Fruit fly (Drosophila melanogaster) whole organism, embryonic: ENCODE data around the gene Cip4.

Experiments used
- CG1024 ChIP-seq: fragments of 200-800 bp; sonication (Bioruptor generic); IDR thresholded peaks from 2 replicates; pipeline ENCODE4 v1.3.6; 2022; ENCODE audit warnings: missing biosample characterization, missing genetic modification characterization
- CG10267 ChIP-seq: fragments of 200-800 bp; sonication (Bioruptor generic); optimal IDR thresholded peaks from 2 replicates; lab custom pipeline; 2018; ENCODE audit warnings: missing biosample characterization, mild to moderate bottlenecking, missing genetic modification characterization, moderate library complexity
- CG10274 ChIP-seq: fragments of 200-800 bp; sonication (Bioruptor generic); optimal IDR thresholded peaks from 3 replicates; lab custom pipeline; 2017; ENCODE audit warnings: missing biosample characterization, mild to moderate bottlenecking, missing genetic modification characterization
- CG10321 ChIP-seq: fragments of 200-800 bp; sonication (Bioruptor generic); IDR thresholded peaks from 2 replicates; pipeline ENCODE4 v1.3.6; 2022; ENCODE audit warnings: missing biosample characterization, missing genetic modification characterization
- CG10366 ChIP-seq: fragments of 200-800 bp; sonication (Bioruptor generic); IDR thresholded peaks from 2 replicates; pipeline ENCODE4 v1.3.6; 2022; ENCODE audit warnings: missing biosample characterization, missing genetic modification characterization
- CG10543 ChIP-seq: fragments of 200-800 bp; sonication (Bioruptor generic); optimal IDR thresholded peaks from 3 replicates; lab custom pipeline; 2017; ENCODE audit warnings: missing biosample characterization, mild to moderate bottlenecking, missing genetic modification characterization, moderate library complexity
- CG11247 ChIP-seq: fragments of 200-800 bp; sonication (Bioruptor generic); IDR thresholded peaks from 2 replicates; pipeline ENCODE4 v1.3.6; 2022; ENCODE audit warnings: missing biosample characterization, missing genetic modification characterization
- CG11504 ChIP-seq: fragments of 200-800 bp; sonication (Bioruptor generic); optimal IDR thresholded peaks from 3 replicates; lab custom pipeline; 2019; ENCODE audit warnings: missing biosample characterization, mild to moderate bottlenecking, missing genetic modification characterization, moderate library complexity
- CG12744 ChIP-seq: fragments of 200-800 bp; sonication (Bioruptor generic); optimal IDR thresholded peaks from 2 replicates; lab custom pipeline; 2016; ENCODE audit warnings: missing biosample characterization, missing genetic modification characterization
- CG13894 ChIP-seq: fragments of 200-800 bp; sonication (Bioruptor generic); optimal IDR thresholded peaks from 3 replicates; lab custom pipeline; 2018; ENCODE audit warnings: missing biosample characterization, mild to moderate bottlenecking, missing genetic modification characterization, moderate library complexity
- CG14710 ChIP-seq: fragments of 200-800 bp; sonication (Bioruptor generic); optimal IDR thresholded peaks from 3 replicates; lab custom pipeline; 2019; ENCODE audit warnings: missing biosample characterization, mild to moderate bottlenecking, missing genetic modification characterization, moderate library complexity
- CG14860 ChIP-seq: fragments of 200-800 bp; sonication (Bioruptor generic); IDR thresholded peaks from 3 replicates; pipeline ENCODE4 v1.3.6; 2022; ENCODE audit warnings: missing biosample characterization, missing genetic modification characterization; ENCODE audit not compliant: partially characterized antibody
- CG1529 ChIP-seq: fragments of 200-800 bp; sonication (Bioruptor generic); optimal IDR thresholded peaks from 3 replicates; lab custom pipeline; 2018; ENCODE audit warnings: missing biosample characterization, missing genetic modification characterization
- CG17359 ChIP-seq: fragments of 200-800 bp; sonication (Bioruptor generic); optimal IDR thresholded peaks from 3 replicates; lab custom pipeline; 2018; ENCODE audit warnings: missing biosample characterization, mild to moderate bottlenecking, missing genetic modification characterization, moderate library complexity
- CG17385 ChIP-seq: fragments of 200-800 bp; sonication (Bioruptor generic); optimal IDR thresholded peaks from 3 replicates; lab custom pipeline; 2018; ENCODE audit warnings: missing biosample characterization, mild to moderate bottlenecking, missing genetic modification characterization
- CG17612 ChIP-seq: fragments of 200-800 bp; sonication (Bioruptor generic); IDR thresholded peaks from 2 replicates; pipeline ENCODE4 v1.3.6; 2022; ENCODE audit warnings: missing biosample characterization, missing genetic modification characterization
- CG4328 ChIP-seq: fragments of 200-800 bp; sonication (Bioruptor generic); optimal IDR thresholded peaks from 3 replicates; lab custom pipeline; 2017; ENCODE audit warnings: missing biosample characterization, missing genetic modification reagents, missing genetic modification characterization
- CG4730 ChIP-seq: fragments of 200-800 bp; sonication (Bioruptor generic); IDR thresholded peaks from 2 replicates; pipeline ENCODE4 v1.3.6; 2022; ENCODE audit warnings: missing biosample characterization, missing genetic modification characterization
- CG9817 ChIP-seq: fragments of 200-800 bp; sonication (Bioruptor generic); optimal IDR thresholded peaks from 2 replicates; lab custom pipeline; 2018; ENCODE audit warnings: missing biosample characterization, mild to moderate bottlenecking, missing genetic modification characterization, moderate library complexity
- CrebB ChIP-seq: fragments of 200-800 bp; sonication (Bioruptor generic); optimal IDR thresholded peaks from 3 replicates; lab custom pipeline; 2018; ENCODE audit warnings: missing biosample characterization, mild to moderate bottlenecking, missing genetic modification characterization
- Dfd ChIP-seq, 2 experiments: fragments of >200 bp; optimal IDR thresholded peaks; 2 replicates each; lab custom pipeline; 2017; ENCODE audit warnings: missing biosample characterization in 2 of 2, missing genetic modification characterization in 2 of 2
- Eip74EF ChIP-seq, 2 experiments: fragments of 200-800 bp in 1 of 2; fragments of >200 bp in 1 of 2; sonication (Bioruptor generic) in 1 of 2; optimal IDR thresholded peaks; 2 replicates each; lab custom pipeline; 2017 to 2019; ENCODE audit warnings: missing biosample characterization in 2 of 2, missing genetic modification characterization in 2 of 2, mild to moderate bottlenecking in 1 of 2, moderate library complexity in 1 of 2
- Ets97D ChIP-seq: fragments of 200-800 bp; sonication (Bioruptor generic); optimal IDR thresholded peaks from 3 replicates; lab custom pipeline; 2016; ENCODE audit warnings: missing biosample characterization, missing genetic modification characterization
- Fer1 ChIP-seq: fragments of 200-800 bp; sonication (Bioruptor generic); optimal IDR thresholded peaks from 2 replicates; lab custom pipeline; 2017; ENCODE audit warnings: missing biosample characterization, mild to moderate bottlenecking, missing genetic modification characterization
- Gug ChIP-seq: fragments of 200-800 bp; sonication (Bioruptor generic); IDR thresholded peaks from 4 replicates; pipeline ENCODE4 v1.3.6; 2022; ENCODE audit warnings: missing biosample characterization, missing genetic modification characterization
- H15 ChIP-seq: fragments of 200-800 bp; sonication (Bioruptor generic); IDR thresholded peaks from 3 replicates; pipeline ENCODE4 v1.3.6; 2022; ENCODE audit warnings: missing biosample characterization, missing genetic modification characterization
- Med ChIP-seq: fragments of 200-800 bp; sonication (Bioruptor generic); peaks from one replicate; lab custom pipeline; 2016; ENCODE audit warnings: missing biosample characterization, missing genetic modification characterization, mild to moderate bottlenecking, inconsistent platforms, moderate library complexity
- Rfx ChIP-seq: fragments of 200-800 bp; sonication (Bioruptor generic); IDR thresholded peaks from 2 replicates; pipeline ENCODE4 v1.3.6; 2022; ENCODE audit warnings: missing biosample characterization, missing genetic modification characterization
- Sox100B ChIP-seq: fragments of 200-800 bp; sonication (Bioruptor generic); optimal IDR thresholded peaks from 3 replicates; lab custom pipeline; 2018; ENCODE audit warnings: missing biosample characterization, mild to moderate bottlenecking, missing genetic modification characterization
- Xbp1 ChIP-seq: fragments of 200-800 bp; sonication (Bioruptor generic); optimal IDR thresholded peaks from 3 replicates; lab custom pipeline; 2016; ENCODE audit warnings: missing biosample characterization, mild to moderate bottlenecking, missing genetic modification characterization
- ab ChIP-seq: fragments of 200-800 bp; sonication (Bioruptor generic); optimal IDR thresholded peaks from 2 replicates; lab custom pipeline; 2016; ENCODE audit warnings: missing biosample characterization, missing genetic modification characterization
- ase ChIP-seq: fragments of 200-800 bp; sonication (Bioruptor generic); IDR thresholded peaks from 3 replicates; pipeline ENCODE4 v1.3.6; 2022; ENCODE audit warnings: missing biosample characterization, missing genetic modification characterization
- ato ChIP-seq: fragments of 200-800 bp; sonication (Bioruptor generic); IDR thresholded peaks from 2 replicates; pipeline ENCODE4 v1.3.6; 2022; ENCODE audit warnings: missing biosample characterization, missing genetic modification characterization; ENCODE audit not compliant: partially characterized antibody
- bowl ChIP-seq: fragments of 200-800 bp; sonication (Bioruptor generic); IDR thresholded peaks from 2 replicates; pipeline ENCODE4 v1.3.6; 2022; ENCODE audit warnings: missing biosample characterization, missing genetic modification characterization
- bsh ChIP-seq, 2 experiments: fragments of 200-800 bp; sonication (Bioruptor generic); optimal IDR thresholded peaks; 2 replicates each; lab custom pipeline; 2017 to 2018; ENCODE audit warnings: mild to moderate bottlenecking in 2 of 2, missing biosample characterization in 2 of 2, missing genetic modification characterization in 2 of 2, moderate library complexity in 1 of 2
- ems ChIP-seq: fragments of 200-800 bp; sonication (Bioruptor generic); optimal IDR thresholded peaks from 3 replicates; lab custom pipeline; 2016; ENCODE audit warnings: missing biosample characterization, missing genetic modification characterization
- fd3F ChIP-seq: fragments of 200-800 bp; sonication (Bioruptor generic); optimal IDR thresholded peaks from 2 replicates; lab custom pipeline; 2018; ENCODE audit warnings: missing biosample characterization, mild to moderate bottlenecking, missing genetic modification characterization, moderate library complexity
- gsb ChIP-seq: fragments of 200-800 bp; sonication (Bioruptor generic); IDR thresholded peaks from 2 replicates; pipeline ENCODE4 v1.3.6; 2022; ENCODE audit warnings: missing biosample characterization, missing genetic modification characterization
- hth ChIP-seq: fragments of >200 bp; optimal IDR thresholded peaks from 2 replicates; lab custom pipeline; 2017; ENCODE audit warnings: inconsistent platforms
- klu ChIP-seq: fragments of 200-800 bp; sonication (Bioruptor generic); IDR thresholded peaks from 2 replicates; pipeline ENCODE4 v1.3.6; 2022; ENCODE audit warnings: missing biosample characterization, missing genetic modification characterization
- kni ChIP-seq: fragments of 200-800 bp; sonication (Bioruptor generic); optimal IDR thresholded peaks from 3 replicates; lab custom pipeline; 2017; ENCODE audit warnings: mild to moderate bottlenecking, missing biosample characterization, missing genetic modification reagents, missing genetic modification characterization
- lmd ChIP-seq: fragments of 200-800 bp; sonication (Bioruptor generic); IDR thresholded peaks from 2 replicates; pipeline ENCODE4 v1.3.6; 2022; ENCODE audit warnings: missing biosample characterization, missing genetic modification characterization
- mld ChIP-seq: fragments of 200-800 bp; sonication (Bioruptor generic); IDR thresholded peaks from 3 replicates; pipeline ENCODE4 v1.3.6; 2022; ENCODE audit warnings: missing biosample characterization, missing genetic modification characterization; ENCODE audit not compliant: partially characterized antibody
- slou ChIP-seq: fragments of 200-800 bp; sonication (Bioruptor generic); optimal IDR thresholded peaks from 3 replicates; lab custom pipeline; 2016; ENCODE audit warnings: missing biosample characterization, missing genetic modification characterization
- slp2 ChIP-seq: fragments of 200-800 bp; sonication (Bioruptor generic); optimal IDR thresholded peaks from 2 replicates; lab custom pipeline; 2016; ENCODE audit warnings: missing biosample characterization, missing genetic modification characterization
- sna ChIP-seq: fragments of 200-800 bp; sonication (Bioruptor generic); IDR thresholded peaks from 2 replicates; pipeline ENCODE4 v1.3.6; 2022; ENCODE audit warnings: missing biosample characterization, missing genetic modification characterization; ENCODE audit not compliant: partially characterized antibody
- sqz ChIP-seq: fragments of 200-800 bp; sonication (Bioruptor generic); optimal IDR thresholded peaks from 3 replicates; lab custom pipeline; 2018; ENCODE audit warnings: missing biosample characterization, mild to moderate bottlenecking, missing genetic modification characterization
- stc ChIP-seq: fragments of 200-800 bp; sonication (Bioruptor generic); IDR thresholded peaks from 2 replicates; pipeline ENCODE4 v1.3.6; 2022; ENCODE audit warnings: missing biosample characterization, missing genetic modification characterization
- trh ChIP-seq: fragments of 200-800 bp; sonication (Bioruptor generic); optimal IDR thresholded peaks from 2 replicates; lab custom pipeline; 2016; ENCODE audit warnings: missing biosample characterization, missing genetic modification characterization
- tx ChIP-seq: fragments of 200-800 bp; sonication (Bioruptor generic); optimal IDR thresholded peaks from 2 replicates; lab custom pipeline; 2016; ENCODE audit warnings: missing biosample characterization, missing genetic modification characterization
- yki ChIP-seq: fragments of >200 bp; optimal IDR thresholded peaks from 3 replicates; lab custom pipeline; 2018

Gene Cip4

DNA sequence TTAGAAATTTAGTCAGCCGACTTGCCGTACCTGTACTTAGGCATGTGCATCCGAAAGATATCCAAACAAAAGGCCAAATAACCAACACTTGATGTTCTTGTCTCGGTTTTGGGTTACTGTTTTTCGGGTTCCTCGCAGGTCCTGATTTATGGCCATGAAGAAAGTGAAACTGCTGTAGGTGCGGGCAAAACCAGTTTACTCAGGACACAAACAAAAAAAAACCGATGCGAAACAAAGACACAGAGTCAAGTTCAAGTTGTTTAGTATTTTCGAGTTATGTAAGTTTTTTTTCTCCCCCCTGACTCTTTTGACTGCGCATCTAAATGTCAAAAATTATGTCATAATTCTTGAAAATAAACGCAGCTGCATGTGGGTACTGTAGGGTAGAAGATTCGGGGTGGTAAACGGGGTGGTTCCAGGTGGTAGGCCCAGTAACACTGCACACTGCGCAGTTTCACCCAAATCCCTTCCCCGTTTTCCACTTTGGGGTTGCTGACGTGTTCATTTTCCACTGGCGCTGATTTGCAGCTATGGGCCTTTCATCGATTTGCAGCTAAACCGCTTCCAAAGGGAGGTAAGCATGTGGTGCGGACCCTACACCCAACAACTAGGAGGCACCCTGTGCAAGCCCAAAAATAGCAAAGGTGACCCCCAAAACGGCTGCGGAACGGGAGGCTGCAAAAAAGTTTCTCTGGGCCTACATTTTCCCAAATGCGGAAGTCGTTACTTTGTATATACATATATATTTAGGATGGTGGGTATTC lies 45.4 kb upstream of the Cip4 start:
- no peak for TF ChIP-seq Fer1 (GFP tag; lab: Kevin White, UChicago)
- TF ChIP-seq Eip74EF (GFP tag; optimal IDR thresholded peaks at IDR 0.05; lab: Kevin White, UChicago), result no peak
- no peak for TF ChIP-seq bowl (GFP tag; lab: Robert Waterston, UW)
- no peak for TF ChIP-seq yki (lab: Kevin White, UChicago)
- TF ChIP-seq Ets97D (GFP tag; lab: Kevin White, UChicago), result no peak
- TF ChIP-seq CG10543 (GFP tag; lab: Kevin White, UChicago), result peak; percentile 15
- peak; percentile 58 for TF ChIP-seq CG13894
- TF ChIP-seq CG17612, result no peak
- no peak for TF ChIP-seq sna (GFP tag; lab: Robert Waterston, UW)
- no peak for TF ChIP-seq CG10267
- no peak for TF ChIP-seq CrebB (tag; lab: Kevin White, UChicago)
- no peak for TF ChIP-seq CG14860 (GFP tag; lab: Robert Waterston, UW)
- TF ChIP-seq ato, result no peak
- no peak for TF ChIP-seq Dfd (GFP tag; optimal IDR thresholded peaks at IDR 0.05; lab: Kevin White, UChicago)
- TF ChIP-seq kni (GFP tag; lab: Kevin White, UChicago), result no peak
- TF ChIP-seq CG10366 (GFP tag; lab: Robert Waterston, UW), result no peak
- TF ChIP-seq CG11504 (tag; lab: Kevin White, UChicago), result no peak
- TF ChIP-seq trh (GFP tag; lab: Kevin White, UChicago), result no peak
- no peak for TF ChIP-seq klu (GFP tag; lab: Robert Waterston, UW)
- TF ChIP-seq ase, result no peak
- no peak for TF ChIP-seq CG12744 (GFP tag; lab: Kevin White, UChicago)
- no peak for TF ChIP-seq gsb (GFP tag; lab: Robert Waterston, UW)
- no peak for TF ChIP-seq CG11247 (GFP tag; lab: Robert Waterston, UW)
- TF ChIP-seq Gug (GFP tag; lab: Robert Waterston, UW), result no peak
- TF ChIP-seq CG4730 (GFP tag; lab: Robert Waterston, UW), result no peak
- no peak for TF ChIP-seq mld (GFP tag; lab: Robert Waterston, UW)
- peak; percentile 46 for TF ChIP-seq sqz (GFP tag; lab: Kevin White, UChicago)
- no peak for TF ChIP-seq Sox100B (GFP tag; lab: Kevin White, UChicago)
- TF ChIP-seq slou, result no peak
- TF ChIP-seq CG14710, result no peak
- no peak for TF ChIP-seq CG17385
- TF ChIP-seq CG9817, result no peak
- no peak for TF ChIP-seq CG4328 (GFP tag; lab: Kevin White, UChicago)
- peak; percentile 6 for TF ChIP-seq Med (GFP tag; lab: Kevin White, UChicago)
- no peak for TF ChIP-seq ems (GFP tag; lab: Kevin White, UChicago)
- no peak for TF ChIP-seq CG10274 (GFP tag; lab: Kevin White, UChicago)
- TF ChIP-seq lmd (GFP tag; lab: Robert Waterston, UW), result no peak
- no peak for TF ChIP-seq CG1024 (GFP tag; lab: Robert Waterston, UW)
- TF ChIP-seq slp2 (GFP tag; lab: Kevin White, UChicago), result no peak
- TF ChIP-seq H15, result no peak
- TF ChIP-seq ab (GFP tag; lab: Kevin White, UChicago), result no peak
- TF ChIP-seq Rfx (GFP tag; lab: Robert Waterston, UW), result 0 out of 2 replicates have a peak, but pooled peaks have one; percentile 12
- no peak for TF ChIP-seq bsh (GFP tag; optimal IDR thresholded peaks at IDR 0.05; lab: Kevin White, UChicago)
- no peak for TF ChIP-seq tx (GFP tag; lab: Kevin White, UChicago)
- no peak for TF ChIP-seq CG10321 (GFP tag; lab: Robert Waterston, UW)
- TF ChIP-seq hth, result no peak
- TF ChIP-seq Xbp1 (GFP tag; lab: Kevin White, UChicago), result peak; percentile 80
- TF ChIP-seq stc, result no peak
- TF ChIP-seq fd3F (GFP tag; lab: Kevin White, UChicago), result no peak
- no peak for TF ChIP-seq CG1529 (GFP tag; lab: Kevin White, UChicago)
- TF ChIP-seq CG17359 (tag; lab: Kevin White, UChicago), result no peak
